Worm (Caenorhabditis elegans): ENCODE results near the gene F32A5.8.

F32A5.8 gene

DNA sequence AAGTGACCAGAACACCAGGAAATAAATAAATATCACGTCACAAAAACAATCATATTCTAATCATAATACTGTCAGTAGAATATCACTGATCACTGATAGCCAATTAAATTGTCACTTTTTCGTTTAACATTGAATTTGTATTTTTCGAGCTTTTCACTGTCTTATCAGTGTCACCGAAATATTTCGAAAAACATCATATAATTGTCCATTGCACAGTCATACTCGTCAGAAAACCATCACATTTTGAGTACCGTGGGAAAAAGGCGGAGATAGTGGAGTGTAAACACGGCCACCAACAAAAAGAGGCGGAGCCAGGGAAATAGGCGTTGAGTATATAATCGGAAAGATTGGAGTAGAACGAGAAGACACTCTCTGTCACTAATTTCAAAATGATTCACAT lies 21.3 kb downstream of the F32A5.8 start:
- TF ChIP-seq snpc-4 (tag; optimal IDR thresholded peaks at IDR 0.05) (no peak), lin-13 (GFP tag; optimal IDR thresholded peaks at IDR 0.05) (no peak), nhr-20 (tag; optimal IDR thresholded peaks at IDR 0.05) (peak; percentile 20), sup-37 (GFP tag; optimal IDR thresholded peaks at IDR 0.05) (no peak), unc-98 (GFP tag; IDR thresholded peaks at IDR 0.05) (no peak), pag-3 (tag; optimal IDR thresholded peaks at IDR 0.05; ENCODE audit: borderline replicate concordance, insufficient read depth) (no peak), grh-1 (GFP tag; IDR thresholded peaks at IDR 0.05) (no peak), aly-2 (tag; optimal IDR thresholded peaks at IDR 0.05) (no peak), snu-23 (GFP tag; optimal IDR thresholded peaks at IDR 0.05) (no peak), elt-2 (tag; optimal IDR thresholded peaks at IDR 0.05) (peak; percentile 88), nhr-71 (tag; optimal IDR thresholded peaks at IDR 0.05) (peak; percentile 24), mdl-1 (tag; optimal IDR thresholded peaks at IDR 0.05) (no peak), dpl-1 (GFP tag; optimal IDR thresholded peaks at IDR 0.05) (no peak)

DNA sequence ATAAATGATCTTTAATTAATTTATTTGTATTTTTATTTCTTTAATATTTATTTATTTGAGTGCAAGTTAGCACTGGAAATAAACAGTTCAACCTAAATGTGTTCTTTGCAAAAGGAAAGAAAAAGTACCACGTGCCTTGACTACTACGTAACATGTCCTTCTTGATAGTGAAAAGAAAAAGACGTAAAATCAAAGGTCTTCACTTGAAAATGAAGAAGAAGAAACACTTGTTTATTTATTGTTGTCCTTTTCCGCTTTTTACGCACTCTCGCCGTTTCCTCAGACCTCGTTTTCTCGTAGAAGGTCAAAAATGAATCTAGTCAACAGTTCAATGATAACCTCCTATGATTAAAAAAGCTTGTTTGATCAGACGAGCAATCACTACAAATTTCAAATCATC lies 22.0 kb downstream of the F32A5.8 start:
- TF ChIP-seq mef-2 (tag; optimal IDR thresholded peaks at IDR 0.05) = no peak
- TF ChIP-seq mep-1 (tag; optimal IDR thresholded peaks at IDR 0.05) = no peak
- peak; percentile 16 for TF ChIP-seq snu-23 (GFP tag; optimal IDR thresholded peaks at IDR 0.05)
- TF ChIP-seq F16B12.6 (tag; optimal IDR thresholded peaks at IDR 0.05) = no peak
- no peak for TF ChIP-seq lin-13 (GFP tag; optimal IDR thresholded peaks at IDR 0.05)
- TF ChIP-seq pqm-1 (tag; optimal IDR thresholded peaks at IDR 0.05) = no peak
- no peak for TF ChIP-seq lin-15B (tag; optimal IDR thresholded peaks at IDR 0.05)
- TF ChIP-seq nhr-47 (tag; optimal IDR thresholded peaks at IDR 0.05) = no peak
- TF ChIP-seq nhr-19 (GFP tag; conservative IDR thresholded peaks at IDR 0.05) = 0 out of 2 replicates have a peak, but pooled peaks have one; percentile 5
- TF ChIP-seq aha-1 (tag; optimal IDR thresholded peaks at IDR 0.05) = no peak
- TF ChIP-seq ets-5 (GFP tag; IDR thresholded peaks at IDR 0.05) = no peak
- TF ChIP-seq lin-14 (GFP tag; optimal IDR thresholded peaks at IDR 0.05) = peak; percentile 53
- peak; percentile 10 for TF ChIP-seq tbx-2 (tag; optimal IDR thresholded peaks at IDR 0.05)
- TF ChIP-seq blmp-1 (tag; optimal IDR thresholded peaks at IDR 0.05) = peak; percentile 86
- TF ChIP-seq nhr-71 (tag; optimal IDR thresholded peaks at IDR 0.05) = peak; percentile 33
- TF ChIP-seq alr-1 (tag; optimal IDR thresholded peaks at IDR 0.05; ENCODE audit: borderline replicate concordance) = no peak
- TF ChIP-seq elt-3 (tag; optimal IDR thresholded peaks at IDR 0.05) = peak in 2 of 6 experiments; percentile 47 to 54
- no peak for TF ChIP-seq nhr-11 (tag; optimal IDR thresholded peaks at IDR 0.05)
- TF ChIP-seq ceh-88 (GFP tag; IDR thresholded peaks at IDR 0.05) = no peak
- TF ChIP-seq C04F5.9 (tag; optimal IDR thresholded peaks at IDR 0.05) = no peak
- no peak for TF ChIP-seq elt-2 (tag; optimal IDR thresholded peaks at IDR 0.05)
- peak in 1 of 2 experiments; percentile 13 for TF ChIP-seq lsy-2 (tag; optimal IDR thresholded peaks at IDR 0.05)
- TF ChIP-seq nhr-20 (tag; optimal IDR thresholded peaks at IDR 0.05) = peak; percentile 61
- TF ChIP-seq sptf-1 (tag; optimal IDR thresholded peaks at IDR 0.05) = no peak
- TF ChIP-seq fkh-8 (tag; optimal IDR thresholded peaks at IDR 0.05) = no peak
- TF ChIP-seq zag-1 (tag; optimal IDR thresholded peaks at IDR 0.05) = no peak
- no peak for TF ChIP-seq ama-1 (optimal IDR thresholded peaks at IDR 0.05)
- no peak for TF ChIP-seq swsn-7 (tag; optimal IDR thresholded peaks at IDR 0.05)
- no peak for TF ChIP-seq nhr-76 (tag; optimal IDR thresholded peaks at IDR 0.05)
- no peak for TF ChIP-seq sox-4 (tag; optimal IDR thresholded peaks at IDR 0.05)
- TF ChIP-seq nhr-77 (tag; optimal IDR thresholded peaks at IDR 0.05) = no peak
- no peak for TF ChIP-seq Y116A8C.19 (tag; optimal IDR thresholded peaks at IDR 0.05; ENCODE audit: borderline replicate concordance)
- no peak for TF ChIP-seq irx-1 (tag; optimal IDR thresholded peaks at IDR 0.05)
- TF ChIP-seq nhr-90 (tag; optimal IDR thresholded peaks at IDR 0.05; ENCODE audit: poor library complexity) = no peak
- TF ChIP-seq snpc-4 (tag; optimal IDR thresholded peaks at IDR 0.05) = no peak
- TF ChIP-seq nhr-12 (tag; optimal IDR thresholded peaks at IDR 0.05) = no peak
- TF ChIP-seq ceh-8 (GFP tag; optimal IDR thresholded peaks at IDR 0.05) = no peak
- no peak for TF ChIP-seq dsc-1 (tag; optimal IDR thresholded peaks at IDR 0.05)
- TF ChIP-seq rnt-1 (tag; optimal IDR thresholded peaks at IDR 0.05) = no peak
